Fruit fly (Drosophila melanogaster): ENCODE measurements around the gene CG7173.
A peak's percentile ranks its signal among the peaks of the same experiment; 100 is the strongest.

DNA sequence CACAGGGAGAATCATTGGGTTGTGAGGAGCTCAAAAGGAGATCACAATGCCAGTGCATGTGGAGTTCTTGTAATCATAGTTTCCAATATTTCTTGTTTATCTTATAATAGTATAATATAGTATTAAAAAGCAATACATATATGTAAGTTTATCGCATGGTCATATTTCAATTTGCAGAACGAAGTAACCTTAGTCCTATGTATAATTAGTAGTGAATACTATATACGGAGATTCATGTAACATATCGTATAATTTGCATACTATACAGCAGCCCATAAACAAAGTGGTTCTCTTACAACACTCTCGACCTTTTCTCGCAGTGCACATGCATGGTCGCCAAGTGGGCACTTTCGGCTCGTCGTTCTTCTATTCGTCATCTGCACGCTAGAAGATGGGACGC is 44.2 kb upstream of the CG7173 start:
- no peak for TF ChIP-seq Sox15 (GFP tag; optimal IDR thresholded peaks at IDR 0.05)
- peak; percentile 55 for TF ChIP-seq spab (GFP tag; optimal IDR thresholded peaks at IDR 0.05)
- peak in 1 of 2 experiments; percentile 48 for TF ChIP-seq ss (GFP tag; optimal IDR thresholded peaks at IDR 0.05)
- no peak for TF ChIP-seq lz (GFP tag; optimal IDR thresholded peaks at IDR 0.05)
- no peak for TF ChIP-seq CG11902 (GFP tag; optimal IDR thresholded peaks at IDR 0.05)
- no peak for TF ChIP-seq CG7368 (GFP tag; optimal IDR thresholded peaks at IDR 0.05)
- no peak for TF ChIP-seq CG8319 (GFP tag; optimal IDR thresholded peaks at IDR 0.05)

All from whole organism, prepupa.